Worm (Caenorhabditis elegans): ENCODE data around the gene arrd-8.

arrd-8 gene

ce11 chrII:12088833-12089232 lies 23.9 kb downstream of the arrd-8 start, which contains the start of gene cnt-1:
TSS of gene cnt-1 (minus strand) at chrII:12088868.
- no peak for TF ChIP-seq nhr-11 (tag; optimal IDR thresholded peaks at IDR 0.05)
- no peak for TF ChIP-seq nhr-77 (tag; optimal IDR thresholded peaks at IDR 0.05)

ce11 chrII:12089616-12090215 lies 24.8 kb downstream of the arrd-8 start:
- peak in 1 of 2 experiments; percentile 20 for TF ChIP-seq mdl-1 (tag; optimal IDR thresholded peaks at IDR 0.05)
- TF ChIP-seq alr-1 (tag; optimal IDR thresholded peaks at IDR 0.05; ENCODE audit: borderline replicate concordance) = no peak
- TF ChIP-seq nhr-47 (tag; optimal IDR thresholded peaks at IDR 0.05) = peak; percentile 50
- peak; percentile 54 for TF ChIP-seq swsn-7 (tag; optimal IDR thresholded peaks at IDR 0.05)
- no peak for TF ChIP-seq ces-1 (GFP tag; optimal IDR thresholded peaks at IDR 0.05)
- TF ChIP-seq dpl-1 (GFP tag; optimal IDR thresholded peaks at IDR 0.05) = peak; percentile 25 to 50 (median 45)
- peak; percentile 96 for TF ChIP-seq lin-14 (GFP tag; optimal IDR thresholded peaks at IDR 0.05)
- TF ChIP-seq unc-98 (GFP tag; IDR thresholded peaks at IDR 0.05) = no peak
- TF ChIP-seq tbx-2 (tag; optimal IDR thresholded peaks at IDR 0.05) = peak; percentile 39
- TF ChIP-seq jun-1 (tag; optimal IDR thresholded peaks at IDR 0.05) = peak; percentile 6
- peak; percentile 76 for TF ChIP-seq blmp-1 (tag; optimal IDR thresholded peaks at IDR 0.05)
- TF ChIP-seq lin-35 (GFP tag; optimal IDR thresholded peaks at IDR 0.05) = peak; percentile 21 to 64
- peak; percentile 41 for TF ChIP-seq nhr-19 (GFP tag; conservative IDR thresholded peaks at IDR 0.05)
- no peak for TF ChIP-seq nhr-28 (tag; optimal IDR thresholded peaks at IDR 0.05)
- TF ChIP-seq nhr-71 (tag; optimal IDR thresholded peaks at IDR 0.05) = peak; percentile 65
- peak; percentile 64 for TF ChIP-seq mep-1 (tag; optimal IDR thresholded peaks at IDR 0.05)
- TF ChIP-seq efl-1 (optimal IDR thresholded peaks at IDR 0.05) = peak; percentile 39 to 59
- peak; percentile 53 to 96 for TF ChIP-seq efl-1 (GFP tag; optimal IDR thresholded peaks at IDR 0.05 in 1 of 2)
- TF ChIP-seq snpc-4 (tag; optimal IDR thresholded peaks at IDR 0.05) = peak; percentile 28
- TF ChIP-seq F16B12.6 (tag; optimal IDR thresholded peaks at IDR 0.05) = peak; percentile 26
- peak; percentile 28 for TF ChIP-seq xbp-1 (tag; optimal IDR thresholded peaks at IDR 0.05)
- peak; percentile 9 for TF ChIP-seq nhr-90 (tag; optimal IDR thresholded peaks at IDR 0.05; ENCODE audit: poor library complexity)
- peak; percentile 31 for TF ChIP-seq skn-1 (tag; optimal IDR thresholded peaks at IDR 0.05)
- TF ChIP-seq vab-15 (tag; optimal IDR thresholded peaks at IDR 0.05) = no peak
- peak in 1 of 3 experiments; percentile 44 for TF ChIP-seq ceh-82 (tag; optimal IDR thresholded peaks at IDR 0.05)
- TF ChIP-seq nhr-20 (tag; optimal IDR thresholded peaks at IDR 0.05) = peak; percentile 17
- TF ChIP-seq aha-1 (tag; optimal IDR thresholded peaks at IDR 0.05) = no peak
- TF ChIP-seq fkh-10 (GFP tag; optimal IDR thresholded peaks at IDR 0.05) = peak; percentile 27
- peak; percentile 53 for TF ChIP-seq fkh-8 (tag; optimal IDR thresholded peaks at IDR 0.05)
- peak; percentile 56 for TF ChIP-seq nhr-85 (tag)
- peak in 1 of 6 experiments; percentile 25 for TF ChIP-seq elt-3 (tag; optimal IDR thresholded peaks at IDR 0.05)
- no peak for TF ChIP-seq unc-86 (tag; optimal IDR thresholded peaks at IDR 0.05)
- peak; percentile 28 for TF ChIP-seq irx-1 (tag; optimal IDR thresholded peaks at IDR 0.05)
- TF ChIP-seq lsy-2 (tag; optimal IDR thresholded peaks at IDR 0.05) = peak; percentile 43 to 47
- peak; percentile 60 for TF ChIP-seq snu-23 (GFP tag; optimal IDR thresholded peaks at IDR 0.05)
- TF ChIP-seq pag-3 (tag; optimal IDR thresholded peaks at IDR 0.05; ENCODE audit: borderline replicate concordance, insufficient read depth) = peak; percentile 23

ce11 chrII:12095022-12095421 lies 30.1 kb downstream of the arrd-8 start:
- TF ChIP-seq lsy-2 (tag; optimal IDR thresholded peaks at IDR 0.05) (peak; percentile 14 to 39), dpl-1 (GFP tag; optimal IDR thresholded peaks at IDR 0.05) (peak in 1 of 3 experiments; percentile 10), skn-1 (tag; optimal IDR thresholded peaks at IDR 0.05) (peak; percentile 78), blmp-1 (tag; optimal IDR thresholded peaks at IDR 0.05) (peak; percentile 92), nhr-20 (tag; optimal IDR thresholded peaks at IDR 0.05) (peak; percentile 5), ceh-90 (tag; optimal IDR thresholded peaks at IDR 0.05) (no peak), vab-15 (tag; optimal IDR thresholded peaks at IDR 0.05) (no peak), snu-23 (GFP tag; optimal IDR thresholded peaks at IDR 0.05) (peak; percentile 18), xbp-1 (tag; optimal IDR thresholded peaks at IDR 0.05) (no peak), nhr-71 (tag; optimal IDR thresholded peaks at IDR 0.05) (peak; percentile 31), nhr-85 (tag) (peak; percentile 70), nhr-47 (tag; optimal IDR thresholded peaks at IDR 0.05) (peak; percentile 13), Y116A8C.19 (tag; optimal IDR thresholded peaks at IDR 0.05; ENCODE audit: borderline replicate concordance) (no peak), irx-1 (tag; optimal IDR thresholded peaks at IDR 0.05) (no peak), sup-37 (GFP tag; optimal IDR thresholded peaks at IDR 0.05) (peak; percentile 5), fos-1 (tag; optimal IDR thresholded peaks at IDR 0.05) (no peak), unc-130 (tag; optimal IDR thresholded peaks at IDR 0.05) (no peak), hlh-17 (GFP tag; optimal IDR thresholded peaks at IDR 0.05; ENCODE audit: borderline replicate concordance) (no peak), ama-1 (optimal IDR thresholded peaks at IDR 0.05) (peak; percentile 27), egl-27 (tag; optimal IDR thresholded peaks at IDR 0.05) (no peak), efl-1 (optimal IDR thresholded peaks at IDR 0.05) (peak; percentile 0 to 7), efl-1 (GFP tag; optimal IDR thresholded peaks at IDR 0.05 in 1 of 2) (peak in 1 of 2 experiments; percentile 66), egl-13 (tag; optimal IDR thresholded peaks at IDR 0.05) (no peak), nhr-19 (GFP tag; conservative IDR thresholded peaks at IDR 0.05) (no peak), unc-98 (GFP tag; IDR thresholded peaks at IDR 0.05) (no peak)

Measured in whole organism, L1 larva.